Fruit fly (Drosophila melanogaster) whole organism, prepupa: ENCODE measurements around the gene BCAS2.

ENCODE experiments used
- Blimp-1 ChIP-seq: fragments of 200-800 bp; sonication (Bioruptor generic); optimal IDR thresholded peaks from 3 replicates; lab custom pipeline; 2017; ENCODE audit warnings: missing biosample characterization, missing genetic modification characterization, mild to moderate bottlenecking, moderate library complexity, missing genetic modification reagents
- CG10669 ChIP-seq: fragments of 200-800 bp; sonication (Bioruptor generic); optimal IDR thresholded peaks from 3 replicates; lab custom pipeline; 2018; ENCODE audit warnings: missing biosample characterization, mild to moderate bottlenecking, missing genetic modification characterization, moderate library complexity
- CG3032 ChIP-seq: fragments of 200-800 bp; optimal IDR thresholded peaks from 2 replicates; lab custom pipeline; 2019; ENCODE audit warnings: missing biosample characterization, mild to moderate bottlenecking, missing genetic modification characterization, moderate library complexity
- CG6792 ChIP-seq: fragments of 200-800 bp; sonication (Bioruptor generic); optimal IDR thresholded peaks from 3 replicates; lab custom pipeline; 2016; ENCODE audit warnings: missing biosample characterization, missing genetic modification characterization
- CG8319 ChIP-seq: fragments of 200-800 bp; sonication (Bioruptor generic); optimal IDR thresholded peaks from 3 replicates; lab custom pipeline; 2016; ENCODE audit warnings: missing biosample characterization, missing genetic modification characterization
- CG9139 ChIP-seq: fragments of 200-800 bp; sonication (Bioruptor generic); optimal IDR thresholded peaks from 3 replicates; lab custom pipeline; 2017; ENCODE audit warnings: missing biosample characterization, mild to moderate bottlenecking, missing genetic modification characterization
- Gug ChIP-seq: fragments of 200-800 bp; sonication (Bioruptor generic); IDR thresholded peaks from 2 replicates; pipeline ENCODE4 v1.3.6; 2022; ENCODE audit warnings: missing biosample characterization, missing genetic modification characterization
- Hr4 ChIP-seq: fragments of 200-800 bp; sonication (Bioruptor generic); optimal IDR thresholded peaks from 3 replicates; lab custom pipeline; 2016; ENCODE audit warnings: missing biosample characterization, missing genetic modification characterization
- Lpt ChIP-seq: fragments of 200-800 bp; sonication (Bioruptor generic); optimal IDR thresholded peaks from 3 replicates; lab custom pipeline; 2016; ENCODE audit warnings: missing biosample characterization, missing genetic modification characterization
- achi ChIP-seq: fragments of 200-800 bp; sonication (Bioruptor generic); optimal IDR thresholded peaks from 3 replicates; lab custom pipeline; 2016; ENCODE audit warnings: missing biosample characterization, missing genetic modification characterization
- acj6 ChIP-seq: fragments of 200-800 bp; sonication (Bioruptor generic); optimal IDR thresholded peaks from 3 replicates; lab custom pipeline; 2016; ENCODE audit warnings: missing biosample characterization, missing genetic modification characterization
- dsx ChIP-seq: fragments of 200-800 bp; optimal IDR thresholded peaks from 3 replicates; lab custom pipeline; 2019; ENCODE audit warnings: missing biosample characterization, mild to moderate bottlenecking, missing genetic modification characterization, moderate library complexity; ENCODE audit not compliant: poor library complexity, severe bottlenecking
- salr ChIP-seq, 2 experiments: fragments of 200-800 bp; sonication (Bioruptor generic); optimal IDR thresholded peaks; 3 replicates each; lab custom pipeline; 2016 to 2018; ENCODE audit warnings: missing biosample characterization in 2 of 2, missing genetic modification characterization in 2 of 2, mild to moderate bottlenecking in 1 of 2

dm6 chr3R:27888110-27888509 is 34.0 kb downstream of the BCAS2 start:
- TF ChIP-seq Gug (GFP tag; lab: Robert Waterston, UW): no peak
- TF ChIP-seq dsx (GFP tag; lab: Kevin White, UChicago): no peak
- no peak for TF ChIP-seq Lpt (GFP tag; lab: Kevin White, UChicago)
- TF ChIP-seq CG8319 (GFP tag; lab: Kevin White, UChicago): no peak
- no peak for TF ChIP-seq CG9139 (GFP tag; lab: Kevin White, UChicago)
- TF ChIP-seq Hr4 (GFP tag; lab: Kevin White, UChicago): no peak
- no peak for TF ChIP-seq CG6792 (GFP tag; lab: Kevin White, UChicago)
- no peak for TF ChIP-seq Blimp-1 (GFP tag; lab: Kevin White, UChicago)
- TF ChIP-seq CG3032 (tag; lab: Kevin White, UChicago): no peak
- no peak for TF ChIP-seq CG10669
- no peak for TF ChIP-seq acj6 (GFP tag; lab: Kevin White, UChicago)
- TF ChIP-seq salr (GFP tag; optimal IDR thresholded peaks at IDR 0.05; lab: Kevin White, UChicago): no peak
- no peak for TF ChIP-seq achi (GFP tag; lab: Kevin White, UChicago)
